Fruit fly (Drosophila melanogaster) whole organism, prepupa: ENCODE measurements around the gene Bdbt.

Experiments
- CG15336 ChIP-seq: fragments of 200-800 bp; sonication (Bioruptor generic); IDR thresholded peaks from 2 replicates; pipeline ENCODE4 v1.3.6; 2022; ENCODE audit warnings: missing biosample characterization, missing genetic modification characterization
- CG3919 ChIP-seq: fragments of 200-800 bp; sonication (Bioruptor generic); optimal IDR thresholded peaks from 3 replicates; lab custom pipeline; 2016; ENCODE audit warnings: missing biosample characterization, missing genetic modification characterization
- Hr38 ChIP-seq: sonication (Bioruptor generic); optimal IDR thresholded peaks from 2 replicates; lab custom pipeline; 2016; ENCODE audit warnings: missing biosample characterization, missing genetic modification characterization
- spab ChIP-seq: fragments of 200-800 bp; sonication (Bioruptor generic); optimal IDR thresholded peaks from 2 replicates; lab custom pipeline; 2017; ENCODE audit warnings: missing biosample characterization, mild to moderate bottlenecking, missing genetic modification characterization, missing genetic modification reagents
- ss ChIP-seq, 2 experiments: fragments of 200-800 bp; sonication (Bioruptor generic); optimal IDR thresholded peaks; 2 replicates in 1 of 2; 3 replicates in 1 of 2; lab custom pipeline; 2017 to 2018; ENCODE audit warnings: mild to moderate bottlenecking in 2 of 2, missing biosample characterization in 2 of 2, missing genetic modification characterization in 2 of 2, moderate library complexity in 1 of 2

DNA sequence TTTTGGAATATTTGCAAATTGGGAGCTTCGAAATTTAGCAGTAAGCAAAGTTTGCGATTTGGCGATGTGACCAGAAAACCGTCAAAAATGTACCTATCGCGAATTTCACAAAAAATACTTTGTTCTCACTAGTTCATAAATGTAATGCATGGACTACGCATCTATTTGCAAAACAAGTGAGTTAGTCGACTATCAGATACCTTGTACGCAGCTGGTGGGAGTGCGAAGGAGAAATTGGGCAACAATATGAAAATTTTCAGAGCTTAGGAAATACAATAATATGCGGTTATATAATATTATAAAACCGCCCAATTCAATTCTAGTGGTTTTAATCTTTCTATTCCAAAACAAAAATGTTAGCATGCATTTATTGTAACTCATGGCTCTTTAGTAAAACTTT lies at the start of gene Bdbt:
- no peak for TF ChIP-seq ss (GFP tag; optimal IDR thresholded peaks at IDR 0.05; lab: Kevin White, UChicago)
- TF ChIP-seq spab (GFP tag; lab: Kevin White, UChicago): no peak
- no peak for TF ChIP-seq CG15336
- no peak for TF ChIP-seq CG3919 (GFP tag; lab: Kevin White, UChicago)
- no peak for TF ChIP-seq Hr38 (GFP tag; lab: Kevin White, UChicago)
